Worm (Caenorhabditis elegans): ENCODE results near the gene F44A2.5.
"Not testable (repeated sequence)": the region's sequence is repeated elsewhere in the genome, so short reads cannot be mapped to it uniquely, and the experiment has no call there.

Gene F44A2.5

DNA sequence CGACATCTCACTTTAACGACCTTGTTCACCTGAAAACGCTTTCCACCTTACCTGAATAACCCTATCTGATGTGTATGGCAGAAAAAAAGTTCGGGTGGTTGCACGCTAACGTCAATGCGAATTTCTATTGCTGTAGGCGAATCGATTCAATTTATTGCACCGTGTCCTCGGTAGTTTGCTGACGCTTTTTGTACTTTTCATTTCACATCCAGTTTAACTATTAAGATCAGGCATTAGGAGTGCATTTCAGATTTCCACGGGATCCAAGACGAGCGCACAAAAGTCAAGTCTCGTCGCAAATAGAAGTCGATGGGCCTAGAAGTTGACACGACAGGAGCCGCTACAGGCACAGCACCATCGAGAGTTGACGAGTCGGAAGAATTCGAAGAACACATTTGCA is 44.9 kb downstream of the F44A2.5 start:
- TF ChIP-seq lin-1 (GFP tag; IDR thresholded peaks at IDR 0.05) (peak; percentile 53; the same call in 1 of the 2 replicates), dmd-8 (GFP tag; IDR thresholded peaks at IDR 0.05) (0 out of 2 replicates have a peak, but pooled peaks have one; percentile 56), D1046.2 (GFP tag; IDR thresholded peaks at IDR 0.05) (peak; percentile 88), php-3 (GFP tag; IDR thresholded peaks at IDR 0.05) (peak; percentile 86), lin-29 (GFP tag; IDR thresholded peaks at IDR 0.05) (peak; percentile 76), madf-5 (GFP tag; IDR thresholded peaks at IDR 0.05) (peak; percentile 64 to 83; a peak in 3 of 4 replicates), lin-38 (GFP tag; IDR thresholded peaks at IDR 0.05) (peak; percentile 78), pha-4 (GFP tag; IDR thresholded peaks at IDR 0.05) (peak; percentile 95), ctbp-1 (GFP tag; IDR thresholded peaks at IDR 0.05) (peak; percentile 82), lim-7 (GFP tag; IDR thresholded peaks at IDR 0.05) (peak; percentile 63; the same call in 1 of the 2 replicates), vab-7 (GFP tag; IDR thresholded peaks at IDR 0.05) (peak; percentile 42; the same call in 1 of the 2 replicates), saeg-2 (GFP tag; IDR thresholded peaks at IDR 0.05) (peak; percentile 81), ceh-20 (GFP tag; IDR thresholded peaks at IDR 0.05) (peak; percentile 83), egl-43 (GFP tag; IDR thresholded peaks at IDR 0.05) (peak; percentile 89), F44E2.7 (GFP tag; IDR thresholded peaks at IDR 0.05) (0 out of 2 replicates have a peak, but pooled peaks have one; percentile 49), arid-1 (GFP tag; conservative IDR thresholded peaks at IDR 0.05) (peak; percentile 76), snpc-1.2 (GFP tag; IDR thresholded peaks at IDR 0.05) (peak; percentile 76), madf-9 (GFP tag; conservative IDR thresholded peaks at IDR 0.05) (peak; percentile 59; the same call in 1 of the 2 replicates), tra-1 (GFP tag; IDR thresholded peaks at IDR 0.05) (peak; percentile 81; the same call in 1 of the 2 replicates), dmd-9 (GFP tag; IDR thresholded peaks at IDR 0.05) (peak; percentile 71; the same call in 1 of the 2 replicates), zip-11 (GFP tag; IDR thresholded peaks at IDR 0.05) (peak; percentile 80; the same call in 1 of the 2 replicates), nhr-42 (GFP tag; IDR thresholded peaks at IDR 0.05) (peak; percentile 90), mxl-2 (GFP tag; conservative IDR thresholded peaks at IDR 0.05) (peak; percentile 68), hmg-1.1 (GFP tag; IDR thresholded peaks at IDR 0.05) (peak; percentile 80), zfp-3 (GFP tag; conservative IDR thresholded peaks at IDR 0.05) (peak; percentile 97), Y75B8A.6 (GFP tag; IDR thresholded peaks at IDR 0.05) (peak; percentile 94), ZK337.2 (GFP tag; IDR thresholded peaks at IDR 0.05) (0 out of 2 replicates have a peak, but pooled peaks have one; percentile 61), T26A8.4 (GFP tag; IDR thresholded peaks at IDR 0.05) (peak; percentile 79), nhr-41 (GFP tag; IDR thresholded peaks at IDR 0.05) (0 out of 2 replicates have a peak, but pooled peaks have one; percentile 42), Y48G9A.11 (GFP tag; IDR thresholded peaks at IDR 0.05) (peak; percentile 83), dmd-6 (GFP tag; IDR thresholded peaks at IDR 0.05) (peak; percentile 66), mdt-29 (GFP tag; IDR thresholded peaks at IDR 0.05) (peak; percentile 85), Y105C5A.15 (GFP tag; IDR thresholded peaks at IDR 0.05) (peak; percentile 76; the same call in 1 of the 2 replicates)
- TF ChIP-seq pha-4 (tag; optimal IDR thresholded peaks at IDR 0.05): not testable (repeated sequence)

DNA sequence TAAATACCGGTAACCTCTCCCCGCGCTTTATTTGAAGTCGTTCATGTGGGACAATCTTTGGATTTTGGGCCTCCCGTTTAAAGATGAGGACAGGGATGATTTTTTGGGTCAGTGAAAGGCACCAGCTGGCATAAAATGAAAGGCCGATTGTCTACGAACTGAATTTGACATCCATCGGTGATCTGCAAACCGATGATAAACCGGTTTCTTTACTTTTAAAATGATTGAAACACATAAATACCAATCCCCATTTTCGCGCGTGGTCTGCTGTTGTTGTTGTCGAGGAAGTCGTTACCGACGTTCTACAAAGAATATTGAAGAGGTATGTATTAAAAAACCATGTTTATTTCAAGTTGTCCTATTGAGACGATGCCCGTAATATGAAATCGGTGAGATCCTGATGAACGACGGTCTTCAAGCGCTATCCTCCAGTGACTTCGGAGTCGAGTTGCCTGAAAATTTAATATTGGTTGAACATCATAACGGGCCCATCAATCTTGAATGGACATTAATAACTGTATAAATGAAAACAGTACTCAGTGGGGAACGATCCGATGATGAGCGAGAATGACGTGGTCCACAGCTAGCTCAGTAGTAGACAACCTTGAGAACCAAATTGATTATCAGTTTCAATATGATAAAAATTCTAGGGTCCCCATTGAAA is 45.7 kb downstream of the F44A2.5 start:
- TF ChIP-seq tra-1 (GFP tag; IDR thresholded peaks at IDR 0.05) (0 out of 2 replicates have a peak, but pooled peaks have one; percentile 25), nhr-237 (tag; optimal IDR thresholded peaks at IDR 0.05) (no peak), arid-1 (GFP tag; conservative IDR thresholded peaks at IDR 0.05) (peak; percentile 48; the same call in 1 of the 2 replicates), ceh-20 (GFP tag; IDR thresholded peaks at IDR 0.05) (peak; percentile 67), vab-7 (GFP tag; IDR thresholded peaks at IDR 0.05) (peak; percentile 69), pha-4 (GFP tag; IDR thresholded peaks at IDR 0.05) (peak; percentile 58; the same call in 1 of the 2 replicates), pha-4 (tag; optimal IDR thresholded peaks at IDR 0.05) (no peak), dmd-9 (GFP tag; IDR thresholded peaks at IDR 0.05) (peak; percentile 56; the same call in 1 of the 2 replicates), daf-19 (GFP tag; conservative IDR thresholded peaks at IDR 0.05) (peak; percentile 80; the same call in 1 of the 2 replicates), mdt-29 (GFP tag; IDR thresholded peaks at IDR 0.05) (no peak; the same call in none of the 2 replicates), nhr-76 (tag; optimal IDR thresholded peaks at IDR 0.05) (no peak), lim-7 (GFP tag; IDR thresholded peaks at IDR 0.05) (peak; percentile 69), ceh-82 (tag; optimal IDR thresholded peaks at IDR 0.05) (no peak), Y105C5A.15 (GFP tag; IDR thresholded peaks at IDR 0.05) (0 out of 2 replicates have a peak, but pooled peaks have one; percentile 9), nhr-102 (tag; optimal IDR thresholded peaks at IDR 0.05) (no peak), fos-1 (tag; optimal IDR thresholded peaks at IDR 0.05) (peak; percentile 37), ctbp-1 (GFP tag; IDR thresholded peaks at IDR 0.05) (peak; percentile 64), hmg-1.1 (GFP tag; IDR thresholded peaks at IDR 0.05) (peak; percentile 59), lin-1 (GFP tag; IDR thresholded peaks at IDR 0.05) (peak; percentile 21), nhr-42 (GFP tag; IDR thresholded peaks at IDR 0.05) (peak; percentile 84), skn-1 (tag; optimal IDR thresholded peaks at IDR 0.05) (no peak), zip-11 (GFP tag; IDR thresholded peaks at IDR 0.05) (0 out of 2 replicates have a peak, but pooled peaks have one; percentile 33), dmd-6 (GFP tag; IDR thresholded peaks at IDR 0.05) (peak; percentile 28; the same call in 1 of the 2 replicates), php-3 (GFP tag; IDR thresholded peaks at IDR 0.05) (peak; percentile 52; the same call in 1 of the 2 replicates), egl-43 (GFP tag; IDR thresholded peaks at IDR 0.05) (peak; percentile 57), Y48G9A.11 (GFP tag; IDR thresholded peaks at IDR 0.05) (peak; percentile 75), snpc-1.2 (GFP tag; IDR thresholded peaks at IDR 0.05) (peak; percentile 69), mxl-3 (GFP tag; optimal IDR thresholded peaks at IDR 0.05) (no peak), saeg-2 (GFP tag; IDR thresholded peaks at IDR 0.05) (peak; percentile 79; the same call in 1 of the 2 replicates), lin-38 (GFP tag; IDR thresholded peaks at IDR 0.05) (peak; percentile 73), T26A8.4 (GFP tag; IDR thresholded peaks at IDR 0.05) (peak; percentile 91; the same call in 1 of the 2 replicates), lin-29 (GFP tag; IDR thresholded peaks at IDR 0.05) (peak; percentile 77)

Measured in whole organism, L4 larva.